Fruit fly (Drosophila melanogaster): ENCODE measurements around the gene tutl.

tutl gene

DNA sequence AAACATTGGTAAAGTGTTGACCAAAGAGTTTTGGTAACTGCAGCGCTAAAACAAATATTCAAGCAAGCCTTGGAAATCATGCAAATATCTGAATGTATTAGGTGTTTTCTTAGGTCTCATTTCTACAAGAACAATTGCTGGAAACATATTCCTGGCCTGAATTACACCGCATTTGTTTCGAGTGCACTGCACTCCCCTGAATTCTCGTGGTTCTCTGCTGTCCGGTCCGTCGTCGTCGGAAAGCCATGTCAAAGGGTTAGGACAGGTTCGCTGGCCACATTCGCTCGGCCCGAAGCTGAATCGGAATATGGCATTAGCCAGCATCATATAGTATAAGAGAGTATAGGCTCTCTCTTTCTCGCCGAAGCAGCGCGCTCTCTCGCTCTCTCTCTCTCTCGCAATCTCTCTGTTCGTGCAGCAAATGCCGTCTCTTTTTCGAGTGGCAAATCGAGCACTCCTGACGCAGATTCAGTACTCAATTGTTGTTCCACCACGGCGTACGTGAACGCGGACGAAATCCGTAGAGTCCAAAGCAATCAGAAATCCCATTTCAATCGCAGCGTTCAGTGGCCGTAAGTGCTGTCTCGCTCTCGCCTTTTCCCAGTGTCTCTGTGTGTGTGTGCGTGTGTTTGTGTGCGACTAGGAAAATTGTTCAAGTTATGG lies at the start of gene tutl:
Gene tutl (plus strand): TSS at position 468 of the 663 bp plus-strand sequence.
- TF ChIP-seq Crg-1 (GFP tag; optimal IDR thresholded peaks at IDR 0.05) (no peak), CG7045 (GFP tag; optimal IDR thresholded peaks at IDR 0.05) (no peak), tj (GFP tag; optimal IDR thresholded peaks at IDR 0.05) (no peak), Clk (GFP tag; optimal IDR thresholded peaks at IDR 0.05) (no peak), Hr96 (GFP tag; optimal IDR thresholded peaks at IDR 0.05) (no peak), ovo (GFP tag; optimal IDR thresholded peaks at IDR 0.05) (no peak), pad (GFP tag; optimal IDR thresholded peaks at IDR 0.05) (no peak), kay (GFP tag; ENCODE audit: borderline replicate concordance) (no peak), CG12768 (GFP tag; optimal IDR thresholded peaks at IDR 0.05) (no peak), CG33017 (tag; optimal IDR thresholded peaks at IDR 0.05) (no peak), CG7101 (tag; optimal IDR thresholded peaks at IDR 0.05) (no peak), toe (GFP tag; optimal IDR thresholded peaks at IDR 0.05) (no peak), CG14711 (tag; optimal IDR thresholded peaks at IDR 0.05) (no peak), cic (GFP tag; optimal IDR thresholded peaks at IDR 0.05) (no peak), Mnt (GFP tag; optimal IDR thresholded peaks at IDR 0.05) (no peak), CG1620 (GFP tag; optimal IDR thresholded peaks at IDR 0.05) (no peak), CG5204 (GFP tag; optimal IDR thresholded peaks at IDR 0.05) (no peak), bab1 (GFP tag; optimal IDR thresholded peaks at IDR 0.05) (no peak), CG11617 (GFP tag; optimal IDR thresholded peaks at IDR 0.05) (no peak), cnc (optimal IDR thresholded peaks at IDR 0.05) (no peak)

DNA sequence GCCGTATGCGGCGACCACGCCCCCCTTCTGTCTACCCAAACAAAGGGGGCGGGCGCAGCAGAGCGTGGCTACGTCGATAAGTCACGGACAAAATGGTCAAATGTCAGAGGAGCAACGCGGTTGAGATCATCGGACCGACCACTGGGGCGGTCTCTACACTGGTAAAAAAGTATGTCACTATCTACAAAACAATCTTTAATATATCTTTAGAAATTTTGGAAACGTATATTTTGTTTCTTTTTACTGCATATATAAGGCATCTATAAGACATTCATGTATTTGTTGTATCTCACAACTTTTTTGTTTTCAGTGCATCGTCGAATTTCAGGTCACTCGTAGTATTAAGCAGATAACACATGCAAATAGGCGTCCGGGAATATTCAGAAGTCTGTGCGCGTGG lies 41.4 kb upstream of the tutl start:
- TF ChIP-seq ovo (GFP tag; optimal IDR thresholded peaks at IDR 0.05) (no peak), toe (GFP tag; optimal IDR thresholded peaks at IDR 0.05) (no peak), Clk (GFP tag; optimal IDR thresholded peaks at IDR 0.05) (no peak), tj (GFP tag; optimal IDR thresholded peaks at IDR 0.05) (no peak), CG14711 (tag; optimal IDR thresholded peaks at IDR 0.05) (no peak), Crg-1 (GFP tag; optimal IDR thresholded peaks at IDR 0.05) (no peak), CG7045 (GFP tag; optimal IDR thresholded peaks at IDR 0.05) (no peak)

- TF ChIP-seq CG12768 (GFP tag; optimal IDR thresholded peaks at IDR 0.05) (no peak), CG11617 (GFP tag; optimal IDR thresholded peaks at IDR 0.05) (no peak), CG14711 (tag; optimal IDR thresholded peaks at IDR 0.05) (no peak), Clk (GFP tag; optimal IDR thresholded peaks at IDR 0.05) (no peak), CG7101 (tag; optimal IDR thresholded peaks at IDR 0.05) (no peak), ovo (GFP tag; optimal IDR thresholded peaks at IDR 0.05) (no peak), Mnt (GFP tag; optimal IDR thresholded peaks at IDR 0.05) (no peak), pad (GFP tag; optimal IDR thresholded peaks at IDR 0.05) (no peak), Hr96 (GFP tag; optimal IDR thresholded peaks at IDR 0.05) (no peak), tj (GFP tag; optimal IDR thresholded peaks at IDR 0.05) (no peak), CG33017 (tag; optimal IDR thresholded peaks at IDR 0.05) (no peak), toe (GFP tag; optimal IDR thresholded peaks at IDR 0.05) (no peak), CG1620 (GFP tag; optimal IDR thresholded peaks at IDR 0.05) (no peak), Crg-1 (GFP tag; optimal IDR thresholded peaks at IDR 0.05) (no peak), bab1 (GFP tag; optimal IDR thresholded peaks at IDR 0.05) (no peak)
These were observed 36.6 kb upstream of the tutl start for dm6 chr2L:4246376-4246775.

DNA sequence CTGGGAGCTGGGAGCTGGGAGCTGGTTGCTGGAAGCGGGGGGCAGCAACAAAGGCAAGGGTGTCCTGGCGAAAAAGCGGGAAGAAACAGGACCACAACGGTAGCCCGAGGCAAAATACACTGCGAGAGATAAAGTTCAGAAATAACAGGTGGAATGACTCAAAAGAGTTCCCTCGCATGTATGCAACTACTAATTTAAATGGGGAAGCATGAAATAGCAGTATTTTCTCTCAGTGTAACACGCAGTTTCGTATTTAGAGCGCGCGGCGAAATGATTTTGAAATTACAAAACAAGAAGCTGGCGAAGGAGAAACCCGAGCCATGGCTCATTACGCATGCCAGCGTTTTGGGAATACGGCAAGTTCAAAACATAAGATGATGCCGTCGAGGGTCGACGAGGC lies 34.6 kb upstream of the tutl start:
- TF ChIP-seq kay (GFP tag; ENCODE audit: borderline replicate concordance) (no peak), toe (GFP tag; optimal IDR thresholded peaks at IDR 0.05) (no peak), ovo (GFP tag; optimal IDR thresholded peaks at IDR 0.05) (no peak), pad (GFP tag; optimal IDR thresholded peaks at IDR 0.05) (no peak), cnc (optimal IDR thresholded peaks at IDR 0.05) (no peak)

dm6 chr2L:4252832-4253473 lies 30.0 kb upstream of the tutl start:
- TF ChIP-seq CG7045 (GFP tag; optimal IDR thresholded peaks at IDR 0.05) (no peak), cic (GFP tag; optimal IDR thresholded peaks at IDR 0.05) (no peak), toe (GFP tag; optimal IDR thresholded peaks at IDR 0.05) (no peak), CG11617 (GFP tag; optimal IDR thresholded peaks at IDR 0.05) (no peak), CG14711 (tag; optimal IDR thresholded peaks at IDR 0.05) (no peak), CG12768 (GFP tag; optimal IDR thresholded peaks at IDR 0.05) (no peak), CG5204 (GFP tag; optimal IDR thresholded peaks at IDR 0.05) (no peak), Clk (GFP tag; optimal IDR thresholded peaks at IDR 0.05) (no peak), Crg-1 (GFP tag; optimal IDR thresholded peaks at IDR 0.05) (no peak)

DNA sequence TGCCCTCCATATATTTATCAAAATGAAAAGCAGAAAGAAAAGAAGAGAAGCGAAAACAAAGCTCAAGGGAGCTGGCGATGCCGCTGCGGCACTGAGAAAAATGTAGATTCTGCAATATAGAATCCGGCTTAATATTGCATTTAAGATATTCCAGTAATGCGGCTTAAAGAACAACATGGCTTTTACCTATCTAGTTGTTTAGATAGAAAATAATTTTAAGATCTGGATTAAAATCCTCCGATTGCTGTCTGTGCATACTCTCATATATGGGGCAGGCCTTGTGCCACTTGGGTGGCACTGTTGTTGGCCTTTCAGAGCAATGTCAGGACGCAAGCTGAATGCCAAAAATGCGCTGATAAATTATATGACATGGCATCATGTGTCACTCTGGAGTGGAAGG lies 28.0 kb upstream of the tutl start:
- TF ChIP-seq CG7101 (tag; optimal IDR thresholded peaks at IDR 0.05) (no peak), Mnt (GFP tag; optimal IDR thresholded peaks at IDR 0.05) (no peak), Crg-1 (GFP tag; optimal IDR thresholded peaks at IDR 0.05) (no peak), CG12768 (GFP tag; optimal IDR thresholded peaks at IDR 0.05) (no peak), pad (GFP tag; optimal IDR thresholded peaks at IDR 0.05) (no peak), CG11617 (GFP tag; optimal IDR thresholded peaks at IDR 0.05) (no peak), CG1620 (GFP tag; optimal IDR thresholded peaks at IDR 0.05) (no peak), tj (GFP tag; optimal IDR thresholded peaks at IDR 0.05) (no peak)

- TF ChIP-seq ovo (GFP tag; optimal IDR thresholded peaks at IDR 0.05) (no peak), tj (GFP tag; optimal IDR thresholded peaks at IDR 0.05) (no peak)
These were observed 25.7 kb upstream of the tutl start, which contains the start of gene CG15425 for dm6 chr2L:4257272-4257671. Gene CG15425 (plus strand): TSS chr2L:4257572.
